Worm (Caenorhabditis elegans): ENCODE measurements around the gene R11E3.2.
A peak's percentile ranks its signal among the peaks of the same experiment; 100 is the strongest.

Gene R11E3.2

ce11 chrIV:4821843-4822242 is 50.0 kb downstream of the R11E3.2 start (continued):
- TF ChIP-seq nhr-41 (GFP tag; IDR thresholded peaks at IDR 0.05) (no peak), skn-1 (tag; optimal IDR thresholded peaks at IDR 0.05) (no peak), ceh-20 (GFP tag; IDR thresholded peaks at IDR 0.05) (no peak), T26A8.4 (GFP tag; IDR thresholded peaks at IDR 0.05) (no peak), nhr-42 (GFP tag; IDR thresholded peaks at IDR 0.05) (no peak), spr-3 (GFP tag; optimal IDR thresholded peaks at IDR 0.05) (no peak), nhr-237 (tag; optimal IDR thresholded peaks at IDR 0.05) (no peak), set-16 (GFP tag; IDR thresholded peaks at IDR 0.05) (no peak), dve-1 (tag; optimal IDR thresholded peaks at IDR 0.05; ENCODE audit: insufficient read depth) (peak; percentile 83), lim-7 (GFP tag; IDR thresholded peaks at IDR 0.05) (no peak), pqm-1 (tag; optimal IDR thresholded peaks at IDR 0.05) (no peak), D1046.2 (GFP tag; IDR thresholded peaks at IDR 0.05) (no peak), php-3 (GFP tag; IDR thresholded peaks at IDR 0.05) (0 out of 2 replicates have a peak, but pooled peaks have one; percentile 6), Y75B8A.6 (GFP tag; IDR thresholded peaks at IDR 0.05) (no peak), cey-2 (tag; optimal IDR thresholded peaks at IDR 0.05; ENCODE audit: borderline replicate concordance, insufficient read depth) (no peak), dmd-8 (GFP tag; IDR thresholded peaks at IDR 0.05) (no peak), attf-4 (tag; optimal IDR thresholded peaks at IDR 0.05) (no peak), nhr-25 (tag; optimal IDR thresholded peaks at IDR 0.05; ENCODE audit: borderline replicate concordance, insufficient read depth) (no peak), dmd-9 (GFP tag; IDR thresholded peaks at IDR 0.05) (no peak), ceh-28 (tag; optimal IDR thresholded peaks at IDR 0.05) (no peak), ctbp-1 (GFP tag; IDR thresholded peaks at IDR 0.05) (no peak), nhr-111 (GFP tag; optimal IDR thresholded peaks at IDR 0.05) (no peak), lir-3 (tag; optimal IDR thresholded peaks at IDR 0.05) (no peak), sdz-12 (GFP tag; optimal IDR thresholded peaks at IDR 0.05) (no peak), jun-1 (tag; optimal IDR thresholded peaks at IDR 0.05) (no peak), unc-130 (GFP tag; optimal IDR thresholded peaks at IDR 0.05) (no peak), pha-4 (GFP tag; IDR thresholded peaks at IDR 0.05) (peak; percentile 20; the same call in 1 of the 2 replicates), pha-4 (tag; optimal IDR thresholded peaks at IDR 0.05) (no peak), lsy-2 (tag; optimal IDR thresholded peaks at IDR 0.05) (no peak), daf-19 (GFP tag; conservative IDR thresholded peaks at IDR 0.05) (no peak), nhr-48 (tag; optimal IDR thresholded peaks at IDR 0.05) (peak; percentile 40), zfp-3 (GFP tag; conservative IDR thresholded peaks at IDR 0.05) (no peak), F37D6.2 (tag; optimal IDR thresholded peaks at IDR 0.05) (no peak), ZK337.2 (GFP tag; IDR thresholded peaks at IDR 0.05) (no peak), Y105C5A.15 (GFP tag; IDR thresholded peaks at IDR 0.05) (no peak), ztf-7 (tag; optimal IDR thresholded peaks at IDR 0.05) (no peak), T20F7.1 (GFP tag; optimal IDR thresholded peaks at IDR 0.05) (peak; percentile 50), vab-7 (GFP tag; IDR thresholded peaks at IDR 0.05) (no peak), zfp-2 (tag; optimal IDR thresholded peaks at IDR 0.05) (no peak), hif-1 (tag; optimal IDR thresholded peaks at IDR 0.05) (no peak)
